Worm (Caenorhabditis elegans): Measurements from ENCODE around the gene algn-5.
A peak's percentile ranks its signal among the peaks of the same experiment; 100 is the strongest.

ce11 chrV:4157291-4157690 is 38.1 kb upstream of the algn-5 start:
- TF ChIP-seq blmp-1 (tag; optimal IDR thresholded peaks at IDR 0.05; ENCODE audit: insufficient read depth) (no peak), lin-39 (tag; optimal IDR thresholded peaks at IDR 0.05) (no peak), ama-1 (optimal IDR thresholded peaks at IDR 0.05) (no peak), lsy-2 (tag; optimal IDR thresholded peaks at IDR 0.05) (peak in 1 of 2 experiments; percentile 48), ceh-16 (tag; optimal IDR thresholded peaks at IDR 0.05) (no peak), zag-1 (tag; optimal IDR thresholded peaks at IDR 0.05) (no peak), ceh-82 (tag; optimal IDR thresholded peaks at IDR 0.05) (no peak)

Measured in whole organism, L2 larva.